Worm (Caenorhabditis elegans) whole organism, L1 larva: ENCODE results near the gene lag-1.

Experiments
- dpl-1 ChIP-seq, 3 experiments: fragments of 150-350 bp in 2 of 3; sonication (generic microtip) in 1 of 3; optimal IDR thresholded peaks; 2 replicates each; lab custom pipeline; 2014 to 2017; ENCODE audit warnings: missing biosample characterization in 3 of 3, missing genetic modification characterization in 3 of 3, missing genetic modification reagents in 3 of 3
- egl-27 ChIP-seq, 2 experiments: fragments of 150-350 bp in 1 of 2; sonication (generic microtip); optimal IDR thresholded peaks; 3 replicates each; lab custom pipeline; 2017 to 2018; ENCODE audit warnings: missing biosample characterization in 2 of 2, missing genetic modification characterization in 2 of 2, missing genetic modification reagents in 2 of 2
- lsy-2 ChIP-seq, 2 experiments: fragments of 150-350 bp; optimal IDR thresholded peaks; 2 replicates each; lab custom pipeline; 2014; ENCODE audit warnings: missing biosample characterization in 2 of 2, missing genetic modification characterization in 2 of 2
- mep-1 ChIP-seq: fragments of 150-350 bp; optimal IDR thresholded peaks from 2 replicates; lab custom pipeline; 2014; ENCODE audit warnings: missing biosample characterization, missing genetic modification characterization
- nhr-11 ChIP-seq: fragments of 150-350 bp; optimal IDR thresholded peaks from 2 replicates; lab custom pipeline; 2014; ENCODE audit warnings: missing biosample characterization, missing genetic modification characterization
- nhr-237 ChIP-seq: fragments of 150-350 bp; optimal IDR thresholded peaks from 2 replicates; lab custom pipeline; 2014; ENCODE audit warnings: missing biosample characterization, missing genetic modification characterization
- pag-3 ChIP-seq: sonication (generic microtip); optimal IDR thresholded peaks from 2 replicates; lab custom pipeline; 2017; ENCODE audit warnings: missing genetic modification characterization, mild to moderate bottlenecking, missing compliant biosample characterization, antibody characterized with exemption, borderline replicate concordance; ENCODE audit not compliant: insufficient read depth
- snpc-4 ChIP-seq: fragments of 150-350 bp; optimal IDR thresholded peaks from 2 replicates; lab custom pipeline; 2014; ENCODE audit warnings: missing biosample characterization, missing genetic modification characterization

DNA sequence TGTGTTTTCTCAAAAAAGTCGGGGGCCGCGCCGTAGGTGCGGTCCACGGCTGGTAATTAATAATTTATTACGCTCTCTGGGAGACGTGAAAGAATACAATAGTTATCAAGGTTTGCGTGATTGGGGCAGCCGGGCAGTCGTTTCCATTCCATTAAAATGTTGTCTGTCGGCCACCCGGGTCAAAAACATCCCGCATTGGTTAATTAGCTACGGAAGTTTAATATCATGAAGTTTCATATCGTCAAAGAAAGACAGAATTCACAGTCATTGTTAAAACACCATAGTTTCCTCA is 946 bp upstream of the lag-1 start:
- TF ChIP-seq pag-3 (tag; lab: Kevin White, UChicago) = no peak
- TF ChIP-seq mep-1 (tag; lab: Kevin White, UChicago) = no peak
- TF ChIP-seq nhr-11 = no peak
- TF ChIP-seq lsy-2 (tag; optimal IDR thresholded peaks at IDR 0.05; lab: Kevin White, UChicago) = no peak
- TF ChIP-seq nhr-237 = no peak
- TF ChIP-seq dpl-1 (GFP tag; optimal IDR thresholded peaks at IDR 0.05; lab: Kevin White, UChicago) = no peak
- TF ChIP-seq egl-27 (tag; optimal IDR thresholded peaks at IDR 0.05; lab: Kevin White, UChicago) = no peak
- TF ChIP-seq snpc-4 (tag; lab: Kevin White, UChicago) = no peak
